Worm (Caenorhabditis elegans) whole organism, young adult: ENCODE results near the gene T08A11.1.

Source experiments
- Y67H2A.10 ChIP-seq: fragments of 200-800 bp; sonication (Bioruptor generic); conservative IDR thresholded peaks from 2 replicates; pipeline ENCODE4 v1.3.6; 2022; ENCODE audit warnings: missing genetic modification reagents, missing genetic modification characterization, missing compliant biosample characterization
- atf-7 ChIP-seq: sonication (generic microtip); optimal IDR thresholded peaks from 2 replicates; lab custom pipeline; 2017; ENCODE audit warnings: mild to moderate bottlenecking, missing genetic modification characterization, missing compliant biosample characterization
- bed-2 ChIP-seq: fragments of 200-800 bp; sonication (Bioruptor generic); IDR thresholded peaks from 2 replicates; pipeline ENCODE4 v1.3.6; 2022; ENCODE audit warnings: missing genetic modification reagents, missing genetic modification characterization, missing compliant biosample characterization
- cebp-1 ChIP-seq, 2 experiments: fragments of 200-800 bp in 1 of 2; sonication (Bioruptor generic) in 1 of 2; sonication (generic microtip) in 1 of 2; IDR thresholded peaks in 1 of 2; optimal IDR thresholded peaks in 1 of 2; 2 replicates each; pipeline versions ENCODE4 v1.3.6 to Lab custom; 2017 to 2022; ENCODE audit warnings: missing compliant biosample characterization in 2 of 2, missing genetic modification characterization in 2 of 2, mild to moderate bottlenecking in 1 of 2, missing genetic modification reagents in 1 of 2, moderate library complexity in 1 of 2
- dox-1 ChIP-seq: fragments of 200-800 bp; sonication (Bioruptor generic); IDR thresholded peaks from 2 replicates; pipeline ENCODE4 v1.3.6; 2022; ENCODE audit warnings: missing genetic modification reagents, missing genetic modification characterization, missing compliant biosample characterization
- dpl-1 ChIP-seq: fragments of 150-350 bp; optimal IDR thresholded peaks from 2 replicates; lab custom pipeline; 2014; ENCODE audit warnings: missing biosample characterization, missing genetic modification reagents, missing genetic modification characterization
- ekl-4 ChIP-seq: fragments of 200-800 bp; sonication (Bioruptor generic); IDR thresholded peaks from 2 replicates; pipeline ENCODE4 v1.3.6; 2022; ENCODE audit warnings: missing genetic modification reagents, missing genetic modification characterization, missing compliant biosample characterization
- gei-17 ChIP-seq: fragments of 200-800 bp; sonication (Bioruptor generic); optimal IDR thresholded peaks from 2 replicates; lab custom pipeline; 2018; ENCODE audit warnings: mild to moderate bottlenecking, missing genetic modification characterization, missing compliant biosample characterization
- madf-10 ChIP-seq: sonication (generic microtip); optimal IDR thresholded peaks from 2 replicates; lab custom pipeline; 2016; ENCODE audit warnings: mild to moderate bottlenecking, missing genetic modification characterization, missing compliant biosample characterization
- nfya-1 ChIP-seq: sonication (generic microtip); optimal IDR thresholded peaks from 2 replicates; lab custom pipeline; 2017; ENCODE audit warnings: antibody characterized with exemption, missing compliant biosample characterization, missing genetic modification characterization, borderline replicate concordance; ENCODE audit not compliant: insufficient read depth
- nhr-90 ChIP-seq: sonication (generic microtip); optimal IDR thresholded peaks from 2 replicates; lab custom pipeline; 2016; ENCODE audit warnings: missing genotype, mild to moderate bottlenecking, missing genetic modification characterization, missing compliant biosample characterization
- pbrm-1 ChIP-seq: fragments of 200-800 bp; sonication (Bioruptor generic); IDR thresholded peaks from 2 replicates; pipeline ENCODE4 v1.3.6; 2022; ENCODE audit warnings: missing genetic modification reagents, missing genetic modification characterization, missing compliant biosample characterization
- unc-62 ChIP-seq: fragments of 150-350 bp; optimal IDR thresholded peaks from 2 replicates; lab custom pipeline; 2014; ENCODE audit warnings: missing biosample characterization, missing genetic modification reagents, missing genetic modification characterization
- xnd-1 ChIP-seq: sonication (generic microtip); optimal IDR thresholded peaks from 2 replicates; lab custom pipeline; 2016; ENCODE audit warnings: missing genotype, missing genetic modification reagents, missing genetic modification characterization, missing compliant biosample characterization

DNA sequence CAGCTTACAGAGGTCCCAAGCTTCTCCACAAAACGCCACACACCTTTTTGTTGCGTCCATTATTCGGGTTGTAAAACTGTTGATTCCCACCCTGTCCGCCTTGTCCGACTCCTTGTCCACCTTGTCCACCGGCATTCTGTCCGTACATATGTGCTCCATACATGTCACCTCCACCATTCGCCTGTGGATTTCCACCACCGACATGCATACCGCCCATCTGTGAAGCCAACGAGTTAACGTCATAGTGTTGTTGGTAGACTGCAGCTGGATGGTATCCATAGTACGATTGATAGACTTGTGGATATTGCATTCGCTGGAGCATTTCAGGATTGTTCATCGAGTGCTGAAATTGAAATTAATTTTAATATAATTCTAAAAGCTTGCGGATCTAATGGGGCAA lies 14.8 kb upstream of the T08A11.1 start:
- TF ChIP-seq Y67H2A.10 (no peak), bed-2 (GFP tag; lab: Robert Waterston, UW) (no peak), unc-62 (GFP tag; lab: Kevin White, UChicago) (no peak), nhr-90 (tag; lab: Kevin White, UChicago) (no peak), ekl-4 (GFP tag; lab: Robert Waterston, UW) (no peak), nfya-1 (tag; lab: Kevin White, UChicago) (no peak), atf-7 (tag; lab: Kevin White, UChicago) (no peak), cebp-1 (GFP tag; IDR thresholded peaks at IDR 0.05; lab: Robert Waterston, UW) (no peak), cebp-1 (tag; optimal IDR thresholded peaks at IDR 0.05; lab: Kevin White, UChicago) (no peak), pbrm-1 (GFP tag; lab: Robert Waterston, UW) (no peak), madf-10 (tag; lab: Kevin White, UChicago) (no peak), gei-17 (GFP tag; lab: Kevin White, UChicago) (no peak), dpl-1 (GFP tag; lab: Kevin White, UChicago) (no peak), xnd-1 (no peak), dox-1 (GFP tag; lab: Robert Waterston, UW) (no peak)
